Fruit fly (Drosophila melanogaster) whole organism: Measurements from ENCODE around the gene CG33645.

Source experiments
- Dll ChIP-seq: fragments of >200 bp; optimal IDR thresholded peaks from 2 replicates; lab custom pipeline; 2017
- psq ChIP-seq: fragments of >200 bp; optimal IDR thresholded peaks from 2 replicates; lab custom pipeline; 2017

- TF ChIP-seq psq (no peak), Dll (lab: Kevin White, UChicago) (no peak)
Observed at dm6 chr2L:13521807-13522206, 10.8 kb upstream of the CG33645 start.
